ENCODE assay signal across 5 fruit fly cellular contexts in genomic region chr3R:8354458-8354857, dm6.
A peak's percentile ranks its signal among the peaks of the same experiment; 100 is the strongest.
TF ChIP-seq lines count a peak whose summit lies in the region.

No protein-coding gene starts in this region.

- no peak for TF ChIP-seq CTCF in whole organism, embryonic (GFP tag; optimal IDR thresholded peaks at IDR 0.05; lab: Kevin White, UChicago)

TF ChIP-seq in whole organism, adult, 20 proteins besides CTCF, POLR2A, EP300 and RAD21:
- TF ChIP-seq pad (GFP tag; optimal IDR thresholded peaks at IDR 0.05; lab: Kevin White, UChicago) (peak; percentile 27), CG14711 (tag; optimal IDR thresholded peaks at IDR 0.05; lab: Kevin White, UChicago) (peak; percentile 77), CG33017 (tag; optimal IDR thresholded peaks at IDR 0.05; lab: Kevin White, UChicago) (peak; percentile 55), Clk (GFP tag; optimal IDR thresholded peaks at IDR 0.05; lab: Kevin White, UChicago) (no peak), cic (GFP tag; optimal IDR thresholded peaks at IDR 0.05; lab: Kevin White, UChicago) (peak; percentile 32), tj (GFP tag; optimal IDR thresholded peaks at IDR 0.05; lab: Kevin White, UChicago) (peak; percentile 72), CG7045 (GFP tag; optimal IDR thresholded peaks at IDR 0.05; lab: Kevin White, UChicago) (no peak), kay (GFP tag; lab: Kevin White, UChicago; ENCODE audit: borderline replicate concordance) (peak; percentile 90), bab1 (GFP tag; optimal IDR thresholded peaks at IDR 0.05; lab: Kevin White, UChicago) (peak; percentile 80), CG7101 (tag; optimal IDR thresholded peaks at IDR 0.05; lab: Kevin White, UChicago) (peak; percentile 76)
TF ChIP-seq in whole organism, adult: peak in this region for 8.

TF ChIP-seq in whole organism, embryonic, 481 proteins besides CTCF, POLR2A, EP300 and RAD21 (continues in another document):
- peak; percentile 50 for TF ChIP-seq CG12155 (GFP tag; optimal IDR thresholded peaks at IDR 0.05; lab: Kevin White, UChicago)
- TF ChIP-seq nerfin-2 (GFP tag; IDR thresholded peaks at IDR 0.05; lab: Robert Waterston, UW; ENCODE audit: partially characterized antibody), result no peak
- TF ChIP-seq otp (GFP tag; IDR thresholded peaks at IDR 0.05; lab: Robert Waterston, UW), result no peak; the same call in 2 of the 3 replicates
- no peak for TF ChIP-seq CG10431 (GFP tag; optimal IDR thresholded peaks at IDR 0.05; lab: Kevin White, UChicago)
- peak; percentile 42 for TF ChIP-seq CG2712 (tag; optimal IDR thresholded peaks at IDR 0.05; lab: Kevin White, UChicago)
- TF ChIP-seq Jarid2 (GFP tag; optimal IDR thresholded peaks at IDR 0.05; lab: Kevin White, UChicago), result no peak
- peak; percentile 74 for TF ChIP-seq Awh (GFP tag; IDR thresholded peaks at IDR 0.05; lab: Robert Waterston, UW)
- TF ChIP-seq vvl (GFP tag; IDR thresholded peaks at IDR 0.05; lab: Robert Waterston, UW), result peak; percentile 87
- TF ChIP-seq CG14441 (GFP tag; IDR thresholded peaks at IDR 0.05; lab: Robert Waterston, UW), result peak; percentile 82
- peak; percentile 38 for TF ChIP-seq CG17385 (GFP tag; optimal IDR thresholded peaks at IDR 0.05; lab: Kevin White, UChicago)
- TF ChIP-seq dpn (GFP tag; optimal IDR thresholded peaks at IDR 0.05; lab: Kevin White, UChicago), result peak in 1 of 2 experiments; percentile 31
- peak; percentile 82 for TF ChIP-seq slbo (GFP tag; IDR thresholded peaks at IDR 0.05; lab: Robert Waterston, UW)
- no peak for TF ChIP-seq stwl (tag; optimal IDR thresholded peaks at IDR 0.05; lab: Kevin White, UChicago)
- no peak for TF ChIP-seq Dfd (GFP tag; optimal IDR thresholded peaks at IDR 0.05; lab: Kevin White, UChicago)
- TF ChIP-seq ro (GFP tag; IDR thresholded peaks at IDR 0.05; lab: Robert Waterston, UW), result no peak
- peak; percentile 49 for TF ChIP-seq CG1603 (tag; optimal IDR thresholded peaks at IDR 0.05; lab: Kevin White, UChicago)
- peak; percentile 66 for TF ChIP-seq Fer3 (tag; optimal IDR thresholded peaks at IDR 0.05; lab: Kevin White, UChicago)
- peak; percentile 62; the same call in 1 of the 3 replicates for TF ChIP-seq so (GFP tag; IDR thresholded peaks at IDR 0.05; lab: Robert Waterston, UW)
- no peak for TF ChIP-seq knrl (GFP tag; IDR thresholded peaks at IDR 0.05; lab: Robert Waterston, UW; ENCODE audit: partially characterized antibody)
- peak; percentile 66 for TF ChIP-seq unpg (GFP tag; optimal IDR thresholded peaks at IDR 0.05; lab: Kevin White, UChicago)

TF ChIP-seq in whole organism, prepupa, 60 proteins besides CTCF, POLR2A, EP300 and RAD21 (continues in another document):
- TF ChIP-seq Sox102F (GFP tag; optimal IDR thresholded peaks at IDR 0.05; lab: Kevin White, UChicago), result no peak
- TF ChIP-seq CG10669 (GFP tag; optimal IDR thresholded peaks at IDR 0.05; lab: Kevin White, UChicago), result peak; percentile 15
- peak; percentile 67 for TF ChIP-seq esn (GFP tag; optimal IDR thresholded peaks at IDR 0.05; lab: Kevin White, UChicago)
- no peak for TF ChIP-seq Smox (GFP tag; optimal IDR thresholded peaks at IDR 0.05; lab: Kevin White, UChicago)
- peak; percentile 7 for TF ChIP-seq CG6276 (GFP tag; optimal IDR thresholded peaks at IDR 0.05; lab: Kevin White, UChicago)
- no peak for TF ChIP-seq net (GFP tag; optimal IDR thresholded peaks at IDR 0.05; lab: Kevin White, UChicago)
- peak; percentile 44 for TF ChIP-seq Ets21C (GFP tag; optimal IDR thresholded peaks at IDR 0.05; lab: Kevin White, UChicago)
- peak; percentile 16 for TF ChIP-seq Sox15 (GFP tag; optimal IDR thresholded peaks at IDR 0.05; lab: Kevin White, UChicago)
- TF ChIP-seq fd59A (GFP tag; optimal IDR thresholded peaks at IDR 0.05; lab: Kevin White, UChicago), result no peak
- peak; percentile 29 for TF ChIP-seq vri (GFP tag; optimal IDR thresholded peaks at IDR 0.05; lab: Kevin White, UChicago)
- peak; percentile 39 for TF ChIP-seq Sox14 (GFP tag; optimal IDR thresholded peaks at IDR 0.05; lab: Kevin White, UChicago)
- no peak for TF ChIP-seq CG1621 (tag; optimal IDR thresholded peaks at IDR 0.05; lab: Kevin White, UChicago)
- TF ChIP-seq cyc (GFP tag; optimal IDR thresholded peaks at IDR 0.05; lab: Kevin White, UChicago), result peak; percentile 63
- peak; percentile 85 for TF ChIP-seq eg (GFP tag; IDR thresholded peaks at IDR 0.05; lab: Robert Waterston, UW)
- TF ChIP-seq CG11902 (GFP tag; optimal IDR thresholded peaks at IDR 0.05; lab: Kevin White, UChicago), result peak; percentile 45
- peak; percentile 72 for TF ChIP-seq CG8119 (GFP tag; IDR thresholded peaks at IDR 0.05; lab: Robert Waterston, UW)
- TF ChIP-seq Hr39 (GFP tag; optimal IDR thresholded peaks at IDR 0.05; lab: Kevin White, UChicago), result peak; percentile 59
- no peak for TF ChIP-seq CG3032 (tag; optimal IDR thresholded peaks at IDR 0.05; lab: Kevin White, UChicago)
- peak; percentile 47 for TF ChIP-seq CG34406 (GFP tag; optimal IDR thresholded peaks at IDR 0.05; lab: Kevin White, UChicago)
- TF ChIP-seq CG6808 (GFP tag; optimal IDR thresholded peaks at IDR 0.05; lab: Kevin White, UChicago), result no peak
- TF ChIP-seq Hr4 (GFP tag; optimal IDR thresholded peaks at IDR 0.05; lab: Kevin White, UChicago), result peak; percentile 48
- no peak for TF ChIP-seq CG7368 (GFP tag; optimal IDR thresholded peaks at IDR 0.05; lab: Kevin White, UChicago)

TF ChIP-seq in whole organism, pupa, 21 proteins besides CTCF, POLR2A, EP300 and RAD21:
- TF ChIP-seq CG32121 (GFP tag; IDR thresholded peaks at IDR 0.05; lab: Robert Waterston, UW), result peak; percentile 74
- TF ChIP-seq Snoo (tag; optimal IDR thresholded peaks at IDR 0.05; lab: Kevin White, UChicago), result peak; percentile 51
- TF ChIP-seq CG17806 (tag; optimal IDR thresholded peaks at IDR 0.05; lab: Kevin White, UChicago), result peak; percentile 3
- peak; percentile 82 for TF ChIP-seq CG12605 (GFP tag; IDR thresholded peaks at IDR 0.05; lab: Robert Waterston, UW)
- peak; percentile 72; the same call in 2 of the 3 replicates for TF ChIP-seq CG4496 (GFP tag; IDR thresholded peaks at IDR 0.05; lab: Robert Waterston, UW)
- TF ChIP-seq CG10348 (GFP tag; IDR thresholded peaks at IDR 0.05; lab: Robert Waterston, UW), result no peak
- peak; percentile 9 for TF ChIP-seq Pif1A (GFP tag; optimal IDR thresholded peaks at IDR 0.05; lab: Kevin White, UChicago)
- no peak for TF ChIP-seq rn (GFP tag; IDR thresholded peaks at IDR 0.05; lab: Robert Waterston, UW)
- TF ChIP-seq Ets98B (GFP tag; IDR thresholded peaks at IDR 0.05; lab: Robert Waterston, UW), result peak; percentile 66

TF ChIP-seq in whole organism, wandering third instar larva, 38 proteins besides CTCF, POLR2A, EP300 and RAD21:
- no peak for TF ChIP-seq Rel (GFP tag; optimal IDR thresholded peaks at IDR 0.05; lab: Kevin White, UChicago)
- TF ChIP-seq Rel (tag; optimal IDR thresholded peaks at IDR 0.05; lab: Kevin White, UChicago), result peak; percentile 80
- TF ChIP-seq CG32264 (GFP tag; optimal IDR thresholded peaks at IDR 0.05; lab: Kevin White, UChicago), result peak; percentile 18
- TF ChIP-seq br (GFP tag; optimal IDR thresholded peaks at IDR 0.05; lab: Kevin White, UChicago), result peak; percentile 45
- peak in 1 of 2 experiments; percentile 69 for TF ChIP-seq foxo (GFP tag; optimal IDR thresholded peaks at IDR 0.05; lab: Kevin White, UChicago)
- TF ChIP-seq Hr83 (GFP tag; optimal IDR thresholded peaks at IDR 0.05; lab: Kevin White, UChicago; ENCODE audit: poor library complexity, severe bottlenecking), result no peak
- TF ChIP-seq Mio (GFP tag; optimal IDR thresholded peaks at IDR 0.05; lab: Kevin White, UChicago), result no peak
- no peak for TF ChIP-seq jim (GFP tag; optimal IDR thresholded peaks at IDR 0.05; lab: Kevin White, UChicago)
- TF ChIP-seq GATAd (GFP tag; optimal IDR thresholded peaks at IDR 0.05; lab: Kevin White, UChicago), result no peak
- TF ChIP-seq Hnf4 (GFP tag; optimal IDR thresholded peaks at IDR 0.05; lab: Kevin White, UChicago), result peak; percentile 54
- peak; percentile 63 for TF ChIP-seq OdsH (GFP tag; optimal IDR thresholded peaks at IDR 0.05; lab: Kevin White, UChicago)
- TF ChIP-seq dmrt93B (GFP tag; optimal IDR thresholded peaks at IDR 0.05; lab: Kevin White, UChicago), result peak; percentile 30
- peak; percentile 13 for TF ChIP-seq CG9705 (GFP tag; optimal IDR thresholded peaks at IDR 0.05; lab: Kevin White, UChicago)
- TF ChIP-seq Sp1 (GFP tag; optimal IDR thresholded peaks at IDR 0.05; lab: Kevin White, UChicago), result peak; percentile 70
- no peak for TF ChIP-seq N (GFP tag; optimal IDR thresholded peaks at IDR 0.05; lab: Kevin White, UChicago)
- peak; percentile 37 for TF ChIP-seq fru (GFP tag; optimal IDR thresholded peaks at IDR 0.05; lab: Kevin White, UChicago)
- TF ChIP-seq ey (GFP tag; optimal IDR thresholded peaks at IDR 0.05; lab: Kevin White, UChicago), result peak; percentile 45
- TF ChIP-seq rgr (GFP tag; optimal IDR thresholded peaks at IDR 0.05; lab: Kevin White, UChicago), result peak; percentile 73
- TF ChIP-seq Jra (GFP tag; optimal IDR thresholded peaks at IDR 0.05; lab: Kevin White, UChicago), result peak; percentile 17
- no peak for TF ChIP-seq lola (GFP tag; optimal IDR thresholded peaks at IDR 0.05; lab: Kevin White, UChicago)
- no peak for TF ChIP-seq dsf (GFP tag; optimal IDR thresholded peaks at IDR 0.05; lab: Kevin White, UChicago; ENCODE audit: borderline replicate concordance)
- peak; percentile 19 for TF ChIP-seq psq (GFP tag; optimal IDR thresholded peaks at IDR 0.05; lab: Kevin White, UChicago)
- TF ChIP-seq h (GFP tag; optimal IDR thresholded peaks at IDR 0.05; lab: Kevin White, UChicago), result peak; percentile 60
- TF ChIP-seq HLH106 (tag; optimal IDR thresholded peaks at IDR 0.05; lab: Kevin White, UChicago), result peak; percentile 68
- TF ChIP-seq CrebA (GFP tag; optimal IDR thresholded peaks at IDR 0.05; lab: Kevin White, UChicago; ENCODE audit: borderline replicate concordance), result no peak
- no peak for TF ChIP-seq Hr78 (GFP tag; optimal IDR thresholded peaks at IDR 0.05; lab: Kevin White, UChicago)
